Worm (Caenorhabditis elegans): ENCODE data around the gene nspf-1.
A peak's percentile ranks its signal among the peaks of the same experiment; 100 is the strongest.

nspf-1 gene

ce11 chrII:2719212-2719611 lies 31.8 kb downstream of the nspf-1 start:
- TF ChIP-seq elt-1 (tag; optimal IDR thresholded peaks at IDR 0.05; ENCODE audit: borderline replicate concordance, insufficient read depth), result no peak
- TF ChIP-seq ceh-39 (tag; optimal IDR thresholded peaks at IDR 0.05), result no peak
- TF ChIP-seq nhr-237 (tag; optimal IDR thresholded peaks at IDR 0.05), result no peak
- no peak for TF ChIP-seq nhr-12 (tag; optimal IDR thresholded peaks at IDR 0.05)
- TF ChIP-seq drap-1 (GFP tag; optimal IDR thresholded peaks at IDR 0.05), result no peak
- TF ChIP-seq nhr-28 (tag; optimal IDR thresholded peaks at IDR 0.05), result no peak
- no peak for TF ChIP-seq nhr-76 (tag; optimal IDR thresholded peaks at IDR 0.05)

- TF ChIP-seq M03D4.4 (tag; optimal IDR thresholded peaks at IDR 0.05), result no peak
- no peak for TF ChIP-seq lsy-2 (tag; optimal IDR thresholded peaks at IDR 0.05)
- no peak for TF ChIP-seq blmp-1 (tag; optimal IDR thresholded peaks at IDR 0.05)
- no peak for TF ChIP-seq lin-32 (GFP tag; optimal IDR thresholded peaks at IDR 0.05)
- TF ChIP-seq mls-2 (tag; optimal IDR thresholded peaks at IDR 0.05), result no peak
- no peak for TF ChIP-seq elt-3 (tag; optimal IDR thresholded peaks at IDR 0.05)
- TF ChIP-seq drap-1 (GFP tag; optimal IDR thresholded peaks at IDR 0.05), result no peak
- no peak for TF ChIP-seq ceh-39 (tag; optimal IDR thresholded peaks at IDR 0.05)
- TF ChIP-seq ces-1 (GFP tag; optimal IDR thresholded peaks at IDR 0.05), result no peak
- TF ChIP-seq unc-120 (tag; optimal IDR thresholded peaks at IDR 0.05; ENCODE audit: poor library complexity, severe bottlenecking), result no peak
- no peak for TF ChIP-seq snpc-4 (tag; optimal IDR thresholded peaks at IDR 0.05)
- TF ChIP-seq ceh-43 (GFP tag; optimal IDR thresholded peaks at IDR 0.05), result no peak
These were observed 34.6 kb downstream of the nspf-1 start for ce11 chrII:2721992-2722391.

- TF ChIP-seq M03D4.4 (tag; optimal IDR thresholded peaks at IDR 0.05) (no peak), pha-4 (tag; optimal IDR thresholded peaks at IDR 0.05) (no peak), mls-2 (tag; optimal IDR thresholded peaks at IDR 0.05) (no peak), nhr-76 (tag; optimal IDR thresholded peaks at IDR 0.05) (no peak), ceh-83 (GFP tag; optimal IDR thresholded peaks at IDR 0.05) (no peak), nhr-237 (tag; optimal IDR thresholded peaks at IDR 0.05) (no peak), hlh-1 (tag; optimal IDR thresholded peaks at IDR 0.05) (no peak), drap-1 (GFP tag; optimal IDR thresholded peaks at IDR 0.05) (no peak), nhr-12 (tag; optimal IDR thresholded peaks at IDR 0.05) (no peak), ham-2 (GFP tag; optimal IDR thresholded peaks at IDR 0.05) (no peak), ztf-11 (tag; optimal IDR thresholded peaks at IDR 0.05) (no peak), unc-39 (tag; optimal IDR thresholded peaks at IDR 0.05) (no peak), ces-1 (GFP tag; optimal IDR thresholded peaks at IDR 0.05) (no peak), lin-32 (GFP tag; optimal IDR thresholded peaks at IDR 0.05) (no peak), elt-3 (tag; optimal IDR thresholded peaks at IDR 0.05) (no peak), elt-1 (tag; optimal IDR thresholded peaks at IDR 0.05; ENCODE audit: borderline replicate concordance, insufficient read depth) (no peak)
These were observed 38.1 kb downstream of the nspf-1 start, which contains the start of the genes T05A8.11 and nep-2 for ce11 chrII:2725561-2725960. T05A8.11 (minus strand) TSS chrII:2725661. nep-2 (minus strand) TSS chrII:2725752.

DNA sequence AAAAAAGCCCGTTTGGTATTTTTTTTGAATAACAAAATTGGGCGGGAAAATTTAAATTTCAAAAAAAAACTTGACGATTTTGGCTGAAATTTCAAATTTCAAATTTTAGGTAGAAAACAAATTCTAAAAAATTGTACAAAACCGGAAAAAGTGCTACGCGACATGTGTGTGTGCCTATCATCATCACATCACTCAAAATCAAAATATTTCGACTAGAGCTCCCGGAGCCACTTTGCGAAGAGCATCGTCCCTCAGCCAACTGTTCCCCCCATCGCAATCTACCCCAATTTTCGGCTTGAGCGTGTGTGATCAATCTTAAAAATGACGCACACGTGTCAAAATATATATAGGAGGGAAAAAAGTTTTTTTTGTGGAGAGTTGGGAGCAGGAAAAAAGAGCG lies 39.3 kb downstream of the nspf-1 start:
- peak; percentile 54 for TF ChIP-seq unc-120 (tag; optimal IDR thresholded peaks at IDR 0.05; ENCODE audit: poor library complexity, severe bottlenecking)
- peak; percentile 37 for TF ChIP-seq hlh-1 (tag; optimal IDR thresholded peaks at IDR 0.05)
- TF ChIP-seq unc-62 (GFP tag; optimal IDR thresholded peaks at IDR 0.05), result peak; percentile 63
- no peak for TF ChIP-seq tbx-8 (GFP tag; optimal IDR thresholded peaks at IDR 0.05)
- TF ChIP-seq mab-5 (tag; optimal IDR thresholded peaks at IDR 0.05), result no peak
- TF ChIP-seq mls-2 (tag; optimal IDR thresholded peaks at IDR 0.05), result no peak

DNA sequence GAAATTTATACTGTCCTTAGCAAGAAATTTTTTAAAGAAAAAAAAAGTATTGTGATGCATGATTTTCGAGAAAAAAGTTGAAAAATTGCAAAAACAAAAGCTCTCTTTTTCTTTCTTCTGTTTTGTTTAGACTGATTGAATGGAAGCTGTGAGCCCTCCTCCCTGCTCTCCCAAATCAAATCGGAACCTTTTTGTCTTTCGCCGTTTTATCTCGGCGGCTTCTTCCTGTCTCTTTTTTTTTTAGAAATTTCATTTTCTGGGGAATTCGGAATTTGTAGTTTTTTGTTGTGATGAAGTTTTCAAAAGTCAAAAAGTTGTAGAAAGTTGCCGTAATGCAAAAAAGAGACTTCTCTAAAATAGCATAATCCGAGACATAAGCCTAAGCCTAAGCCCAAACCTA lies 43.2 kb downstream of the nspf-1 start:
- TF ChIP-seq unc-120 (tag; optimal IDR thresholded peaks at IDR 0.05; ENCODE audit: poor library complexity, severe bottlenecking) (no peak), pha-4 (tag; optimal IDR thresholded peaks at IDR 0.05) (no peak), snpc-4 (tag; optimal IDR thresholded peaks at IDR 0.05) (no peak), ces-1 (GFP tag; optimal IDR thresholded peaks at IDR 0.05) (peak; percentile 28)

DNA sequence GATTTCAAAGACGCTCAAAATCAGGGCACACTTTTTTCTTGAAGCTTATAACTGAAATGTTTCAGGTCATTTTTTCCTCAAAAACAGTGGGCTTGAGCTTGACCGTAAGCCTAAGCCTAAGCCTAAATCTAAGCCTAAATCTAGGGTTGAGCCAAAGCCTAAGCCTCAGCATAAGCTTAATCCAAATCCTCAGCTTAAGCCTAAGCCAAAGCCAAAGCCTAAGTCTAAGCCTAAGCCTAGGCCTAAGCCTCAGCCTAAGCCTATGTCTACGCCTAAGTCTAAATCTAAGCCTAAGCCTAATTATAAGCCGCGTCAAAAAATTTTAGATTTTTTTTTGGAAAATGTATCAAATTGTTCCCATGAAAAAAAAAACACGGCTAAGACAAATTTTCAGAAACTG lies 46.8 kb downstream of the nspf-1 start:
- no peak for TF ChIP-seq ces-1 (GFP tag; optimal IDR thresholded peaks at IDR 0.05)
- TF ChIP-seq mls-2 (tag; optimal IDR thresholded peaks at IDR 0.05), result no peak
- no peak for TF ChIP-seq ham-2 (GFP tag; optimal IDR thresholded peaks at IDR 0.05)
- no peak for TF ChIP-seq ceh-83 (GFP tag; optimal IDR thresholded peaks at IDR 0.05)
- TF ChIP-seq M03D4.4 (tag; optimal IDR thresholded peaks at IDR 0.05), result no peak
- no peak for TF ChIP-seq bed-3 (GFP tag; optimal IDR thresholded peaks at IDR 0.05)
- no peak for TF ChIP-seq lsy-2 (tag; optimal IDR thresholded peaks at IDR 0.05)
- no peak for TF ChIP-seq pha-4 (tag; optimal IDR thresholded peaks at IDR 0.05)
- TF ChIP-seq unc-120 (tag; optimal IDR thresholded peaks at IDR 0.05; ENCODE audit: poor library complexity, severe bottlenecking), result no peak
- TF ChIP-seq mep-1 (tag; optimal IDR thresholded peaks at IDR 0.05), result no peak
- TF ChIP-seq mab-5 (tag; optimal IDR thresholded peaks at IDR 0.05), result no peak
- TF ChIP-seq blmp-1 (tag; optimal IDR thresholded peaks at IDR 0.05), result no peak
- no peak for TF ChIP-seq ztf-11 (tag; optimal IDR thresholded peaks at IDR 0.05)
- TF ChIP-seq lin-32 (GFP tag; optimal IDR thresholded peaks at IDR 0.05), result no peak
- TF ChIP-seq nhr-28 (tag; optimal IDR thresholded peaks at IDR 0.05), result no peak
